Worm (Caenorhabditis elegans): ENCODE results near the gene swt-1.

The swt-1 gene

ce11 chrIV:291851-292367, 15.4 kb upstream of the swt-1 start:
- TF ChIP-seq skn-1 (tag; optimal IDR thresholded peaks at IDR 0.05) (peak; percentile 87), dmd-4 (tag; optimal IDR thresholded peaks at IDR 0.05) (no peak), sma-3 (GFP tag; optimal IDR thresholded peaks at IDR 0.05) (peak; percentile 56), nhr-6 (tag; optimal IDR thresholded peaks at IDR 0.05) (no peak), elt-1 (tag; optimal IDR thresholded peaks at IDR 0.05) (no peak), ztf-11 (tag; optimal IDR thresholded peaks at IDR 0.05) (no peak), nhr-237 (tag; optimal IDR thresholded peaks at IDR 0.05) (no peak), lin-11 (tag; optimal IDR thresholded peaks at IDR 0.05) (no peak), egl-27 (tag; optimal IDR thresholded peaks at IDR 0.05) (no peak), fos-1 (tag; optimal IDR thresholded peaks at IDR 0.05) (peak; percentile 80), gmeb-1 (tag; optimal IDR thresholded peaks at IDR 0.05) (peak; percentile 67), ama-1 (optimal IDR thresholded peaks at IDR 0.05) (peak; percentile 13), snpc-4 (tag; optimal IDR thresholded peaks at IDR 0.05) (no peak), sma-9 (GFP tag; optimal IDR thresholded peaks at IDR 0.05) (peak; percentile 50), sma-9 (tag; optimal IDR thresholded peaks at IDR 0.05) (no peak), unc-39 (tag; optimal IDR thresholded peaks at IDR 0.05) (no peak), ceh-16 (tag; optimal IDR thresholded peaks at IDR 0.05) (no peak), ztf-1 (GFP tag; conservative IDR thresholded peaks at IDR 0.05) (no peak), lsy-2 (tag; optimal IDR thresholded peaks at IDR 0.05) (peak in 1 of 2 experiments; percentile 43), R02D3.7 (tag; optimal IDR thresholded peaks at IDR 0.05) (no peak), blmp-1 (tag; optimal IDR thresholded peaks at IDR 0.05; ENCODE audit: insufficient read depth) (peak; percentile 18), F13H6.1 (tag; optimal IDR thresholded peaks at IDR 0.05) (peak; percentile 6), ceh-82 (tag; optimal IDR thresholded peaks at IDR 0.05) (no peak), ZK546.5 (tag; optimal IDR thresholded peaks at IDR 0.05) (no peak), alr-1 (tag; optimal IDR thresholded peaks at IDR 0.05) (no peak), crh-2 (tag; optimal IDR thresholded peaks at IDR 0.05) (peak; percentile 90), nhr-21 (tag; optimal IDR thresholded peaks at IDR 0.05) (peak; percentile 3), nhr-129 (tag; optimal IDR thresholded peaks at IDR 0.05) (no peak), nhr-77 (tag; optimal IDR thresholded peaks at IDR 0.05) (no peak), Y55F3AM.14 (GFP tag; optimal IDR thresholded peaks at IDR 0.05) (peak; percentile 47), nhr-23 (tag; optimal IDR thresholded peaks at IDR 0.05) (no peak)

- TF ChIP-seq ztf-1 (GFP tag; conservative IDR thresholded peaks at IDR 0.05) (0 out of 2 replicates have a peak, but pooled peaks have one; percentile 65), unc-39 (tag; optimal IDR thresholded peaks at IDR 0.05) (no peak)
Observed at ce11 chrIV:293163-293755, 14.0 kb upstream of the swt-1 start.

- no peak for TF ChIP-seq egl-27 (tag; optimal IDR thresholded peaks at IDR 0.05)
- TF ChIP-seq ama-1 (optimal IDR thresholded peaks at IDR 0.05), result peak; percentile 46
Observed at ce11 chrIV:293995-294700, 13.2 kb upstream of the swt-1 start.

- TF ChIP-seq snpc-4 (tag; optimal IDR thresholded peaks at IDR 0.05) (no peak), nhr-129 (tag; optimal IDR thresholded peaks at IDR 0.05) (peak; percentile 20), ceh-82 (tag; optimal IDR thresholded peaks at IDR 0.05) (no peak), skn-1 (tag; optimal IDR thresholded peaks at IDR 0.05) (no peak), lin-39 (tag; optimal IDR thresholded peaks at IDR 0.05) (peak; percentile 24), mab-5 (tag; optimal IDR thresholded peaks at IDR 0.05) (no peak), F13H6.1 (tag; optimal IDR thresholded peaks at IDR 0.05) (no peak)
Observed at ce11 chrIV:294737-295136, 12.6 kb upstream of the swt-1 start.

ce11 chrIV:295734-296201, 11.5 kb upstream of the swt-1 start:
- TF ChIP-seq sma-3 (GFP tag; optimal IDR thresholded peaks at IDR 0.05) (no peak), mdl-1 (tag; optimal IDR thresholded peaks at IDR 0.05) (peak in 1 of 2 experiments; percentile 40), fos-1 (tag; optimal IDR thresholded peaks at IDR 0.05) (peak; percentile 79), crh-2 (tag; optimal IDR thresholded peaks at IDR 0.05) (peak; percentile 66), nhr-6 (tag; optimal IDR thresholded peaks at IDR 0.05) (no peak), dmd-4 (tag; optimal IDR thresholded peaks at IDR 0.05) (no peak), lin-11 (tag; optimal IDR thresholded peaks at IDR 0.05) (no peak), ztf-4 (tag; optimal IDR thresholded peaks at IDR 0.05) (no peak), lin-13 (GFP tag; optimal IDR thresholded peaks at IDR 0.05) (no peak), ZK546.5 (tag; optimal IDR thresholded peaks at IDR 0.05) (no peak), nhr-25 (tag; optimal IDR thresholded peaks at IDR 0.05) (no peak), gmeb-1 (tag; optimal IDR thresholded peaks at IDR 0.05) (peak; percentile 38), sma-9 (GFP tag; optimal IDR thresholded peaks at IDR 0.05) (peak; percentile 53), sma-9 (tag; optimal IDR thresholded peaks at IDR 0.05) (no peak), nhr-12 (tag; optimal IDR thresholded peaks at IDR 0.05) (no peak), nhr-129 (tag; optimal IDR thresholded peaks at IDR 0.05) (peak; percentile 14)

All from whole organism, L2 larva.